Worm (Caenorhabditis elegans) whole organism, mixed stage, embryonic: ENCODE data around the gene cest-1.2.

Source experiments
- bed-3 ChIP-seq: fragments of 200-800 bp; sonication (Bioruptor generic); optimal IDR thresholded peaks from 3 replicates; lab custom pipeline; 2018; ENCODE audit warnings: mild to moderate bottlenecking, missing genetic modification characterization, moderate library complexity, missing compliant biosample characterization
- blmp-1 ChIP-seq: fragments of 150-350 bp; optimal IDR thresholded peaks from 2 replicates; lab custom pipeline; 2014; ENCODE audit warnings: missing biosample characterization, missing genetic modification characterization
- ceh-39 ChIP-seq: fragments of 150-350 bp; optimal IDR thresholded peaks from 2 replicates; lab custom pipeline; 2014; ENCODE audit warnings: missing biosample characterization, missing genetic modification characterization
- ces-1 ChIP-seq: fragments of 150-350 bp; optimal IDR thresholded peaks from 2 replicates; lab custom pipeline; 2014; ENCODE audit warnings: missing biosample characterization, missing genetic modification reagents, missing genetic modification characterization
- cnd-1 ChIP-seq: fragments of 200-800 bp; sonication (Bioruptor generic); optimal IDR thresholded peaks from 2 replicates; lab custom pipeline; 2018; ENCODE audit warnings: mild to moderate bottlenecking, missing genetic modification characterization, missing compliant biosample characterization
- drap-1 ChIP-seq: fragments of 200-800 bp; sonication (Bioruptor generic); optimal IDR thresholded peaks from 3 replicates; lab custom pipeline; 2018; ENCODE audit warnings: mild to moderate bottlenecking, missing genetic modification characterization, missing compliant biosample characterization
- elt-1 ChIP-seq: sonication (generic microtip); optimal IDR thresholded peaks from 2 replicates; lab custom pipeline; 2017; ENCODE audit warnings: missing genetic modification characterization, mild to moderate bottlenecking, missing compliant biosample characterization, antibody characterized with exemption, moderate library complexity, borderline replicate concordance; ENCODE audit not compliant: insufficient read depth
- ham-2 ChIP-seq: fragments of 200-800 bp; sonication (Bioruptor generic); optimal IDR thresholded peaks from 2 replicates; lab custom pipeline; 2018; ENCODE audit warnings: mild to moderate bottlenecking, missing genetic modification characterization, missing compliant biosample characterization
- hlh-1 ChIP-seq: fragments of 150-350 bp; optimal IDR thresholded peaks from 2 replicates; lab custom pipeline; 2014; ENCODE audit warnings: missing biosample characterization, missing genetic modification reagents, missing genetic modification characterization
- lin-13 ChIP-seq: fragments of 150-350 bp; optimal IDR thresholded peaks from 2 replicates; lab custom pipeline; 2014; ENCODE audit warnings: missing biosample characterization, missing genetic modification characterization
- lin-32 ChIP-seq: fragments of 200-800 bp; sonication (Bioruptor generic); optimal IDR thresholded peaks from 2 replicates; lab custom pipeline; 2018; ENCODE audit warnings: mild to moderate bottlenecking, missing genetic modification characterization, missing compliant biosample characterization
- lsy-2 ChIP-seq: fragments of 150-350 bp; optimal IDR thresholded peaks from 2 replicates; lab custom pipeline; 2014; ENCODE audit warnings: missing biosample characterization, missing genetic modification characterization
- mep-1 ChIP-seq: fragments of 150-350 bp; optimal IDR thresholded peaks from 2 replicates; lab custom pipeline; 2017; ENCODE audit warnings: missing biosample characterization, missing genetic modification reagents, missing genetic modification characterization, inconsistent platforms
- mls-2 ChIP-seq: sonication (generic microtip); optimal IDR thresholded peaks from 2 replicates; lab custom pipeline; 2016; ENCODE audit warnings: mild to moderate bottlenecking, missing genetic modification characterization, moderate library complexity, missing compliant biosample characterization
- nhr-12 ChIP-seq: fragments of 150-350 bp; optimal IDR thresholded peaks from 2 replicates; lab custom pipeline; 2014; ENCODE audit warnings: missing biosample characterization, missing genetic modification characterization
- nhr-2 ChIP-seq: fragments of 150-350 bp; optimal IDR thresholded peaks from 2 replicates; lab custom pipeline; 2014; ENCODE audit warnings: missing biosample characterization, missing genetic modification characterization
- nhr-237 ChIP-seq: fragments of 150-350 bp; optimal IDR thresholded peaks from 2 replicates; lab custom pipeline; 2014; ENCODE audit warnings: missing biosample characterization, missing genetic modification characterization
- nhr-28 ChIP-seq: fragments of 150-350 bp; optimal IDR thresholded peaks from 2 replicates; lab custom pipeline; 2014; ENCODE audit warnings: missing biosample characterization, missing genetic modification characterization
- sem-2 ChIP-seq: fragments of 200-800 bp; sonication (Bioruptor generic); optimal IDR thresholded peaks from 2 replicates; lab custom pipeline; 2018; ENCODE audit warnings: mild to moderate bottlenecking, missing genetic modification characterization, missing compliant biosample characterization
- sptf-1 ChIP-seq: sonication (generic microtip); optimal IDR thresholded peaks from 2 replicates; lab custom pipeline; 2017; ENCODE audit warnings: mild to moderate bottlenecking, missing genetic modification characterization, moderate library complexity, missing compliant biosample characterization
- tbx-8 ChIP-seq: fragments of 200-800 bp; sonication (Bioruptor generic); optimal IDR thresholded peaks from 2 replicates; lab custom pipeline; 2018; ENCODE audit warnings: mild to moderate bottlenecking, missing genetic modification characterization, moderate library complexity, missing compliant biosample characterization
- unc-120 ChIP-seq: sonication (generic microtip); optimal IDR thresholded peaks from 2 replicates; lab custom pipeline; 2017; ENCODE audit warnings: missing genetic modification characterization, missing compliant biosample characterization; ENCODE audit not compliant: poor library complexity, severe bottlenecking
- unc-39 ChIP-seq: fragments of 150-350 bp; optimal IDR thresholded peaks from 2 replicates; lab custom pipeline; 2014; ENCODE audit warnings: missing biosample characterization, missing genetic modification characterization
- unc-62 ChIP-seq: fragments of 150-350 bp; optimal IDR thresholded peaks from 2 replicates; lab custom pipeline; 2014; ENCODE audit warnings: missing biosample characterization, missing genetic modification reagents, missing genetic modification characterization
- zip-8 ChIP-seq: fragments of 150-350 bp; optimal IDR thresholded peaks from 2 replicates; lab custom pipeline; 2014; ENCODE audit warnings: missing biosample characterization, missing genetic modification characterization
- ztf-11 ChIP-seq: fragments of 150-350 bp; optimal IDR thresholded peaks from 2 replicates; lab custom pipeline; 2014; ENCODE audit warnings: missing biosample characterization, missing genetic modification characterization

The cest-1.2 gene

ce11 chrV:14133002-14133763, 27.5 kb downstream of the cest-1.2 start:
- TF ChIP-seq hlh-1 (tag; lab: Kevin White, UChicago): peak; percentile 20
- no peak for TF ChIP-seq ham-2 (GFP tag; lab: Kevin White, UChicago)
- TF ChIP-seq elt-1 (tag; lab: Kevin White, UChicago): no peak
- TF ChIP-seq ces-1 (GFP tag; lab: Kevin White, UChicago): peak; percentile 16

DNA sequence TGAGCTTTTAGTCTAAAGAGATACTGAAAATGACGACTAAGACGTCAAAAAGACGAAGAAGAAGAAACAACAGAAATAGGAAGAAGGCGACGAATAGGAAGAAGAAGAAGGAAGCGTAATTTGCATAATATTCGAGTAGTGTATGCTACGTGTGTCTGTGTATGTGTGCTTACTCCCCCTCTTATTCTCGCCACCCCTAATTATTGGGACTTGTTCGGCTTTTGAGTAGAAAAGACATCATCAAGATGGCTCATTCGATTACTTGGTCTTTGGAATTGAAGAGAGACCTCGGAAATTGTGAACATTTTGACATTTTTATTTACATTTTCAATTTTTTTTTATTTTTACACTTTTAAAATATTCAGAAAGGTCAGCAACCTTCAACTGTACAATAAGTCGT, 30.4 kb downstream of the cest-1.2 start:
- TF ChIP-seq cnd-1 (tag; lab: Kevin White, UChicago) (no peak), unc-120 (tag; lab: Kevin White, UChicago) (no peak), ztf-11 (tag; lab: Kevin White, UChicago) (no peak), mep-1 (tag; lab: Kevin White, UChicago) (no peak), lin-13 (tag; lab: Kevin White, UChicago) (no peak), blmp-1 (tag; lab: Kevin White, UChicago) (no peak), lsy-2 (tag; lab: Kevin White, UChicago) (no peak), ces-1 (GFP tag; lab: Kevin White, UChicago) (peak; percentile 93), lin-32 (GFP tag; lab: Kevin White, UChicago) (no peak), sptf-1 (tag; lab: Kevin White, UChicago) (peak; percentile 20), tbx-8 (GFP tag; lab: Kevin White, UChicago) (no peak)

- TF ChIP-seq ztf-11 (tag; lab: Kevin White, UChicago) (no peak), ceh-39 (no peak), hlh-1 (tag; lab: Kevin White, UChicago) (no peak), sem-2 (no peak), zip-8 (tag; lab: Kevin White, UChicago) (no peak), lsy-2 (tag; lab: Kevin White, UChicago) (no peak), unc-39 (tag; lab: Kevin White, UChicago) (no peak), sptf-1 (tag; lab: Kevin White, UChicago) (peak; percentile 25)
- TF ChIP-seq, all 35 proteins: peak for 1
Measured at ce11 chrV:14128858-14129257, 31.8 kb downstream of the cest-1.2 start.

ce11 chrV:14127834-14128233, 32.8 kb downstream of the cest-1.2 start:
- TF ChIP-seq ces-1 (GFP tag; lab: Kevin White, UChicago) (peak; percentile 80), mep-1 (tag; lab: Kevin White, UChicago) (no peak)

- no peak for TF ChIP-seq nhr-2 (tag; lab: Kevin White, UChicago)
- peak; percentile 58 for TF ChIP-seq ces-1 (GFP tag; lab: Kevin White, UChicago)
Measured at ce11 chrV:14126341-14126924, 34.2 kb downstream of the cest-1.2 start.

- TF ChIP-seq lin-32 (GFP tag; lab: Kevin White, UChicago) (no peak), mls-2 (tag; lab: Kevin White, UChicago) (no peak)
Measured at ce11 chrV:14123176-14123575, 37.5 kb downstream of the cest-1.2 start.

DNA sequence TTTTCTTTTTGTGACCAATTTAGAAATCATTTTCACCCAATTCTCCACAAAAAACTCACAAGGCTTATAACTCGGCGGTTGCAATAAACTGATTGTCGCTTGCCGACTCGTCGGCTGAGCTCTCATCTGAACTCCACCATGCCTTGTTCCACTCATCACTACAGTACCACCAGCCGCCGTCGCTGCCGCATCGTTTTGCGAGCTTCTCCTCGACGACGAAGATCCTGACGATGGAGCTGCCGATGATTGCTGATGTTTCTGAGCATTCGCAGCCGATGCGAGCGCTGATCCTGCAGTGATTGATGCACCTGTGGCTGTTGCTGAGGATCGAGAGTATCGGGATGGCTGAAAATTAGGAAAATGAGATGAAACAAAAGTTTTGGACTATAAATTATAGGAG, 40.0 kb downstream of the cest-1.2 start:
- TF ChIP-seq zip-8 (tag; lab: Kevin White, UChicago) (no peak), ham-2 (GFP tag; lab: Kevin White, UChicago) (no peak), mep-1 (tag; lab: Kevin White, UChicago) (no peak), nhr-12 (tag; lab: Kevin White, UChicago) (no peak), ceh-39 (no peak), nhr-237 (tag; lab: Kevin White, UChicago) (no peak), nhr-28 (tag; lab: Kevin White, UChicago) (no peak), drap-1 (GFP tag; lab: Kevin White, UChicago) (no peak), nhr-2 (tag; lab: Kevin White, UChicago) (no peak), bed-3 (GFP tag; lab: Kevin White, UChicago) (no peak), elt-1 (tag; lab: Kevin White, UChicago) (no peak), ces-1 (GFP tag; lab: Kevin White, UChicago) (no peak), ztf-11 (tag; lab: Kevin White, UChicago) (no peak), unc-62 (GFP tag; lab: Kevin White, UChicago) (no peak)
